Fruit fly (Drosophila melanogaster) whole organism, wandering third instar larva: Measurements from ENCODE around the gene RtcB.

ENCODE experiments used
- Abd-B ChIP-seq: fragments of >200 bp; optimal IDR thresholded peaks from 2 replicates; lab custom pipeline; 2017; ENCODE audit warnings: missing biosample characterization, missing genetic modification characterization
- CG32264 ChIP-seq: fragments of 200-800 bp; sonication (Bioruptor generic); optimal IDR thresholded peaks from 2 replicates; lab custom pipeline; 2016; ENCODE audit warnings: missing biosample characterization, missing genetic modification characterization
- CG9705 ChIP-seq: fragments of 200-800 bp; sonication (Bioruptor generic); optimal IDR thresholded peaks from 2 replicates; lab custom pipeline; 2018; ENCODE audit warnings: missing biosample characterization, mild to moderate bottlenecking, missing genetic modification characterization
- Dfd ChIP-seq: fragments of >200 bp; optimal IDR thresholded peaks from 2 replicates; lab custom pipeline; 2017; ENCODE audit warnings: missing biosample characterization, missing genetic modification characterization
- Dif ChIP-seq: fragments of 200-275, 200-300 bp; sonication (Bioruptor generic); optimal IDR thresholded peaks from 2 replicates; lab custom pipeline; 2018; ENCODE audit warnings: missing biosample characterization, missing genetic modification characterization; ENCODE audit not compliant: partially characterized antibody
- GATAd ChIP-seq: sonication (Bioruptor generic); optimal IDR thresholded peaks from 2 replicates; lab custom pipeline; 2016; ENCODE audit warnings: missing biosample characterization, missing genetic modification characterization
- HLH106 ChIP-seq: fragments of 200-800 bp; optimal IDR thresholded peaks from 3 replicates; lab custom pipeline; 2019; ENCODE audit warnings: missing biosample characterization, mild to moderate bottlenecking, missing genetic modification characterization, moderate library complexity
- Hnf4 ChIP-seq: fragments of 200-800 bp; sonication (Bioruptor generic); optimal IDR thresholded peaks from 2 replicates; lab custom pipeline; 2016; ENCODE audit warnings: missing biosample characterization, mild to moderate bottlenecking, missing genetic modification characterization
- Hr78 ChIP-seq: fragments of >200 bp; optimal IDR thresholded peaks from 2 replicates; lab custom pipeline; 2017; ENCODE audit warnings: missing biosample characterization, missing genetic modification characterization
- Hr83 ChIP-seq: fragments of 200-300 bp; sonication (Bioruptor generic); optimal IDR thresholded peaks from 2 replicates; lab custom pipeline; 2016; ENCODE audit warnings: missing biosample characterization, mild to moderate bottlenecking, missing genetic modification characterization, moderate library complexity; ENCODE audit not compliant: poor library complexity, severe bottlenecking
- Jra ChIP-seq: sonication (Bioruptor generic); optimal IDR thresholded peaks from 2 replicates; lab custom pipeline; 2016; ENCODE audit warnings: missing biosample characterization, missing genetic modification characterization
- Mio ChIP-seq: sonication (Bioruptor generic); optimal IDR thresholded peaks from 2 replicates; lab custom pipeline; 2016; ENCODE audit warnings: missing biosample characterization, missing genetic modification characterization
- Myc ChIP-seq: fragments of >200 bp; optimal IDR thresholded peaks from 2 replicates; lab custom pipeline; 2017
- N ChIP-seq: fragments of >200 bp; optimal IDR thresholded peaks from 2 replicates; lab custom pipeline; 2018; ENCODE audit warnings: missing biosample characterization, missing external identifiers, missing genetic modification characterization
- OdsH ChIP-seq: fragments of 200-800 bp; sonication (Bioruptor generic); optimal IDR thresholded peaks from 2 replicates; lab custom pipeline; 2016; ENCODE audit warnings: missing biosample characterization, mild to moderate bottlenecking, missing genetic modification characterization
- Rel ChIP-seq, 2 experiments: fragments of 200-800 bp; sonication (Bioruptor generic) in 1 of 2; optimal IDR thresholded peaks; 2 replicates in 1 of 2; 3 replicates in 1 of 2; lab custom pipeline; 2016 to 2019; ENCODE audit warnings: mild to moderate bottlenecking in 2 of 2, missing biosample characterization in 2 of 2, missing genetic modification characterization in 2 of 2, moderate library complexity in 1 of 2
- Sp1 ChIP-seq: fragments of 200-800 bp; sonication (Bioruptor generic); optimal IDR thresholded peaks from 3 replicates; lab custom pipeline; 2019; ENCODE audit warnings: missing biosample characterization, mild to moderate bottlenecking, missing genetic modification characterization, moderate library complexity
- br ChIP-seq: fragments of 200-800 bp; sonication (Bioruptor generic); optimal IDR thresholded peaks from 2 replicates; lab custom pipeline; 2016; ENCODE audit warnings: missing biosample characterization, missing genetic modification characterization
- brk ChIP-seq: fragments of 200-800 bp; sonication (Bioruptor generic); optimal IDR thresholded peaks from 2 replicates; lab custom pipeline; 2016; ENCODE audit warnings: missing biosample characterization, mild to moderate bottlenecking, missing genetic modification characterization
- dmrt93B ChIP-seq: fragments of 200-800 bp; sonication (Bioruptor generic); optimal IDR thresholded peaks from 2 replicates; lab custom pipeline; 2018; ENCODE audit warnings: missing biosample characterization, mild to moderate bottlenecking, missing genetic modification characterization
- dsf ChIP-seq: sonication (Bioruptor generic); optimal IDR thresholded peaks from 2 replicates; lab custom pipeline; 2016; ENCODE audit warnings: missing biosample characterization, missing genetic modification characterization, borderline replicate concordance
- ey ChIP-seq: fragments of 200-800 bp; sonication (Bioruptor generic); optimal IDR thresholded peaks from 2 replicates; lab custom pipeline; 2016; ENCODE audit warnings: missing biosample characterization, missing genetic modification characterization
- foxo ChIP-seq, 2 experiments: fragments of 200-800 bp; sonication (Bioruptor generic); optimal IDR thresholded peaks; 2 replicates in 1 of 2; 3 replicates in 1 of 2; lab custom pipeline; 2016 to 2017; ENCODE audit warnings: missing biosample characterization in 2 of 2, missing genetic modification characterization in 2 of 2
- fru ChIP-seq: fragments of 200-800 bp; sonication (Bioruptor generic); optimal IDR thresholded peaks from 3 replicates; lab custom pipeline; 2016; ENCODE audit warnings: missing biosample characterization, mild to moderate bottlenecking, missing genetic modification characterization
- h ChIP-seq: fragments of 200-800 bp; sonication (Bioruptor generic); optimal IDR thresholded peaks from 3 replicates; lab custom pipeline; 2016; ENCODE audit warnings: missing biosample characterization, mild to moderate bottlenecking, missing genetic modification characterization
- jim ChIP-seq: fragments of 175-275, 200-325 bp; sonication (Bioruptor generic); optimal IDR thresholded peaks from 2 replicates; lab custom pipeline; 2016; ENCODE audit warnings: missing biosample characterization, mild to moderate bottlenecking, missing genetic modification characterization
- pan ChIP-seq: fragments of >200 bp; optimal IDR thresholded peaks from 2 replicates; lab custom pipeline; 2017
- rgr ChIP-seq: fragments of 200-800 bp; sonication (Bioruptor generic); optimal IDR thresholded peaks from 3 replicates; lab custom pipeline; 2016; ENCODE audit warnings: missing biosample characterization, mild to moderate bottlenecking, missing genetic modification characterization
- sage ChIP-seq: fragments of 200-800 bp; sonication (Bioruptor generic); optimal IDR thresholded peaks from 2 replicates; lab custom pipeline; 2016; ENCODE audit warnings: missing biosample characterization, mild to moderate bottlenecking, missing genetic modification characterization
- sv ChIP-seq: fragments of 200-800 bp; sonication (Bioruptor generic); optimal IDR thresholded peaks from 3 replicates; lab custom pipeline; 2016; ENCODE audit warnings: missing biosample characterization, missing genetic modification characterization
- tai ChIP-seq: sonication (Bioruptor generic); optimal IDR thresholded peaks from 2 replicates; lab custom pipeline; 2016; ENCODE audit warnings: missing biosample characterization, missing genetic modification characterization
- woc ChIP-seq: sonication (Bioruptor generic); optimal IDR thresholded peaks from 2 replicates; lab custom pipeline; 2016; ENCODE audit warnings: missing biosample characterization, mild to moderate bottlenecking, missing genetic modification characterization

The RtcB gene

DNA sequence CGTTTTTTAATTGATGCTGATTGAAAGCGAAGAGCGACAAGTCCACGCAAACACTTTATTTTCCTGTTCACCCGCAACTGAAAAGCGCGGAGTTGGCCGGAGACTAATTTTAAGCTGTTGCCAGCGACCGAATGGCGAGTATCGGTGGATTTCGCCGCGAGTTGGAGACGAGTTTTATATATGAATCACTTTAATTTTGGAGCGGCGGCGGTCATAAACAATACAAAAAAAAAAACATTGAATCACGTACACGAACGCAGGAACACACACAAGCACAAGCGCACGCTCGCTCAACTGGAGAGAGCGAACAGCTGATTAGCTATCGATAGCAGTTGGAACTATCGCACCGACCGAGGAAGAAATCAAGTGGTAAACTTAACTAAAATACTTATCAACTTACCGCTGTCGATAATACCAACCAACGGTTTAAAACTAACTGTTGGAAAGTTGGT lies 4.1 kb upstream of the RtcB start, which contains the start of gene Pax:
Gene Pax (minus strand): TSS at position 267 of the 452 bp plus-strand sequence.
- no peak for TF ChIP-seq Abd-B
- TF ChIP-seq Sp1 (GFP tag; lab: Kevin White, UChicago): peak; percentile 43
- TF ChIP-seq Dif: peak; percentile 27
- peak; percentile 65 for TF ChIP-seq Jra (GFP tag; lab: Kevin White, UChicago)
- peak; percentile 43 for TF ChIP-seq Hr83 (GFP tag; lab: Kevin White, UChicago)
- no peak for TF ChIP-seq Hnf4

- TF ChIP-seq Hr78 (GFP tag; lab: Kevin White, UChicago): no peak
- TF ChIP-seq Myc: no peak
- TF ChIP-seq HLH106: no peak
- TF ChIP-seq jim (GFP tag; lab: Kevin White, UChicago): no peak
- TF ChIP-seq rgr: no peak
- TF ChIP-seq N (GFP tag; lab: Kevin White, UChicago): no peak
- no peak for TF ChIP-seq brk (GFP tag; lab: Kevin White, UChicago)
- TF ChIP-seq Jra (GFP tag; lab: Kevin White, UChicago): no peak
- no peak for TF ChIP-seq sv (GFP tag; lab: Kevin White, UChicago)
- no peak for TF ChIP-seq Dif
- no peak for TF ChIP-seq Hnf4
- TF ChIP-seq OdsH: no peak
- no peak for TF ChIP-seq Dfd
- no peak for TF ChIP-seq foxo (GFP tag; optimal IDR thresholded peaks at IDR 0.05; lab: Kevin White, UChicago)
- TF ChIP-seq woc (GFP tag; lab: Kevin White, UChicago): no peak
- TF ChIP-seq CG32264 (GFP tag; lab: Kevin White, UChicago): no peak
These were observed 712 bp upstream of the RtcB start for dm6 chr2L:19429731-19430130.

- no peak for TF ChIP-seq fru (GFP tag; lab: Kevin White, UChicago)
- no peak for TF ChIP-seq sv (GFP tag; lab: Kevin White, UChicago)
- no peak for TF ChIP-seq ey (GFP tag; lab: Kevin White, UChicago)
- no peak for TF ChIP-seq woc (GFP tag; lab: Kevin White, UChicago)
- no peak for TF ChIP-seq Mio (GFP tag; lab: Kevin White, UChicago)
- no peak for TF ChIP-seq Myc
- TF ChIP-seq Hr83 (GFP tag; lab: Kevin White, UChicago): no peak
- no peak for TF ChIP-seq pan (lab: Kevin White, UChicago)
- no peak for TF ChIP-seq Rel (GFP tag; optimal IDR thresholded peaks at IDR 0.05; lab: Kevin White, UChicago)
- TF ChIP-seq Rel (tag; optimal IDR thresholded peaks at IDR 0.05; lab: Kevin White, UChicago): no peak
- no peak for TF ChIP-seq br (GFP tag; lab: Kevin White, UChicago)
- TF ChIP-seq CG9705: no peak
- TF ChIP-seq brk (GFP tag; lab: Kevin White, UChicago): no peak
These were observed 2.1 kb downstream of the RtcB start, which contains the start of gene Rab9 for dm6 chr2L:19432424-19433015. TSS of gene Rab9 (plus strand) at chr2L:19432574.

DNA sequence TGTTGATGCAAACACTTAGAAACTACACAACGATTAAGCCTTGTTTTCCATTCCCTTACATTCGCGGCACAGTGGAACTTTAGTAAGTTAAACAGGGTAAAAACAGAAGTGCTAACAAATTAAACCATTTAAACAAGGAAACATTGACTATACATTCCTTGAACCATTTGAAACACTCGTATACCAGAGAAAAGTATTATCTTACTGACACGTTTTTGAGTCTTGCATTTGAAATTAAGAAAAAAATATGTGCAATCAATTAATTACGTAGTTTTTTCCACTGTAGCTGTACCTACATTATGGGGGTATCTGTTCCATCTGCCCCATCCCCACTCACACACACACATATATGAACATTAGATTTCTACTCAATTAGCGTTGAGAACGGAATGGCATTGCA lies 2.8 kb downstream of the RtcB start:
- peak; percentile 18 for TF ChIP-seq h (GFP tag; lab: Kevin White, UChicago)
- no peak for TF ChIP-seq ey (GFP tag; lab: Kevin White, UChicago)
- TF ChIP-seq tai: no peak
- peak; percentile 17 for TF ChIP-seq woc (GFP tag; lab: Kevin White, UChicago)

dm6 chr2L:19434260-19434659 lies 3.8 kb downstream of the RtcB start:
- TF ChIP-seq h (GFP tag; lab: Kevin White, UChicago): peak; percentile 14
- TF ChIP-seq CG32264 (GFP tag; lab: Kevin White, UChicago): no peak
- no peak for TF ChIP-seq Hnf4
- TF ChIP-seq N (GFP tag; lab: Kevin White, UChicago): no peak
- no peak for TF ChIP-seq brk (GFP tag; lab: Kevin White, UChicago)
- no peak for TF ChIP-seq Dfd
- no peak for TF ChIP-seq Myc
- TF ChIP-seq Hr83 (GFP tag; lab: Kevin White, UChicago): peak; percentile 23
- no peak for TF ChIP-seq dmrt93B
- TF ChIP-seq foxo (GFP tag; optimal IDR thresholded peaks at IDR 0.05; lab: Kevin White, UChicago): no peak
- no peak for TF ChIP-seq dsf (GFP tag; lab: Kevin White, UChicago)
- no peak for TF ChIP-seq sage (GFP tag; lab: Kevin White, UChicago)
- TF ChIP-seq tai: no peak
- TF ChIP-seq GATAd: no peak
- no peak for TF ChIP-seq jim (GFP tag; lab: Kevin White, UChicago)
- TF ChIP-seq OdsH: peak; percentile 18
- TF ChIP-seq, all 38 proteins: peak for 3
